Worm (Caenorhabditis elegans) whole organism, mixed stage, embryonic: Measurements from ENCODE around the gene egl-18.

Experiments
- lin-13 ChIP-seq: fragments of 150-350 bp; optimal IDR thresholded peaks from 2 replicates; lab custom pipeline; 2014; ENCODE audit warnings: missing biosample characterization, missing genetic modification characterization
- nhr-12 ChIP-seq: fragments of 150-350 bp; optimal IDR thresholded peaks from 2 replicates; lab custom pipeline; 2014; ENCODE audit warnings: missing biosample characterization, missing genetic modification characterization

DNA sequence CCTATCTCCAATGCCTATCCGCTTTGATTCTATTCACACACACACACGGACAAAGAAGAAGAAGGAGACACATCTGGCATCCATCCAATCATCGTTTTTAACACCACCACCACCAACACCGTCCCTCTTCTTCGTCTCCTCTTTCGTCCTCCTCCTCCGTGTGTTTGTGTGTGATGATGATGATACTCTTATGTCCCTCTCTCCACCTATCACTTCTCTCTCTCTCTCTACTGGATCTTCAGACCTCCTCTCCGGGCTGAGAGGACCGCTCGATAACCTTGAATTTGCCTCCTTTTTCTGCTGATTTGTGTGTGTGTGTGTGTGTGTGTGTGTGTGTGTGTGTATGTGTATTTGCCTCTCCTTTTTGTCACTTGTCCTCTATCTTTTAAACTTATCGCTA is 1.2 kb upstream of the egl-18 start:
- TF ChIP-seq lin-13 (no peak), nhr-12 (tag; lab: Kevin White, UChicago) (no peak)
